Worm (Caenorhabditis elegans) whole organism, early embryonic: ENCODE measurements around the gene C45B2.3.

Experiments used
- B0310.2 ChIP-seq: sonication (generic microtip); optimal IDR thresholded peaks from 2 replicates; lab custom pipeline; 2016; ENCODE audit warnings: mild to moderate bottlenecking, missing genetic modification characterization, missing compliant biosample characterization
- aly-1 ChIP-seq: sonication (generic microtip); optimal IDR thresholded peaks from 2 replicates; lab custom pipeline; 2016; ENCODE audit warnings: missing genetic modification characterization, missing compliant biosample characterization
- ama-1 ChIP-seq: fragments of 150-350 bp; optimal IDR thresholded peaks from 2 replicates; lab custom pipeline; 2014
- ceh-13 ChIP-seq: fragments of 200-800 bp; sonication (Bioruptor generic); optimal IDR thresholded peaks from 2 replicates; lab custom pipeline; 2018; ENCODE audit warnings: mild to moderate bottlenecking, missing genetic modification characterization, missing compliant biosample characterization
- ceh-36 ChIP-seq: sonication (generic microtip); optimal IDR thresholded peaks from 2 replicates; lab custom pipeline; 2016; ENCODE audit warnings: missing genetic modification characterization, inconsistent platforms, missing compliant biosample characterization
- flt-1 ChIP-seq: fragments of 200-800 bp; sonication (Bioruptor generic); IDR thresholded peaks from 2 replicates; pipeline ENCODE4 v1.3.6; 2022; ENCODE audit warnings: missing genetic modification characterization, missing compliant biosample characterization
- hmg-4 ChIP-seq: fragments of 200-800 bp; sonication (Bioruptor generic); optimal IDR thresholded peaks from 2 replicates; lab custom pipeline; 2018; ENCODE audit warnings: mild to moderate bottlenecking, missing genetic modification characterization, missing compliant biosample characterization
- hnd-1 ChIP-seq: sonication (generic microtip); optimal IDR thresholded peaks from 2 replicates; lab custom pipeline; 2016; ENCODE audit warnings: missing genetic modification characterization, missing compliant biosample characterization
- pes-1 ChIP-seq: fragments of 200-800 bp; sonication (Bioruptor generic); IDR thresholded peaks from 2 replicates; pipeline ENCODE4 v1.3.6; 2022; ENCODE audit warnings: missing genetic modification reagents, missing genetic modification characterization, missing compliant biosample characterization
- scrt-1 ChIP-seq: fragments of 200-800 bp; sonication (Bioruptor generic); IDR thresholded peaks from 2 replicates; pipeline ENCODE4 v1.3.6; 2022; ENCODE audit warnings: missing genetic modification characterization, missing compliant biosample characterization
- sea-1 ChIP-seq: fragments of 200-800 bp; sonication (Bioruptor generic); conservative IDR thresholded peaks from 2 replicates; pipeline ENCODE4 v1.3.6; 2022; ENCODE audit warnings: missing genetic modification characterization, missing compliant biosample characterization
- tbx-37 ChIP-seq: fragments of 200-800 bp; sonication (Bioruptor generic); conservative IDR thresholded peaks from 2 replicates; pipeline ENCODE4 v1.3.6; 2022; ENCODE audit warnings: missing genetic modification reagents, missing genetic modification characterization, missing compliant biosample characterization
- tra-4 ChIP-seq: sonication (generic microtip); optimal IDR thresholded peaks from 2 replicates; lab custom pipeline; 2017; ENCODE audit warnings: missing genetic modification characterization, missing compliant biosample characterization

DNA sequence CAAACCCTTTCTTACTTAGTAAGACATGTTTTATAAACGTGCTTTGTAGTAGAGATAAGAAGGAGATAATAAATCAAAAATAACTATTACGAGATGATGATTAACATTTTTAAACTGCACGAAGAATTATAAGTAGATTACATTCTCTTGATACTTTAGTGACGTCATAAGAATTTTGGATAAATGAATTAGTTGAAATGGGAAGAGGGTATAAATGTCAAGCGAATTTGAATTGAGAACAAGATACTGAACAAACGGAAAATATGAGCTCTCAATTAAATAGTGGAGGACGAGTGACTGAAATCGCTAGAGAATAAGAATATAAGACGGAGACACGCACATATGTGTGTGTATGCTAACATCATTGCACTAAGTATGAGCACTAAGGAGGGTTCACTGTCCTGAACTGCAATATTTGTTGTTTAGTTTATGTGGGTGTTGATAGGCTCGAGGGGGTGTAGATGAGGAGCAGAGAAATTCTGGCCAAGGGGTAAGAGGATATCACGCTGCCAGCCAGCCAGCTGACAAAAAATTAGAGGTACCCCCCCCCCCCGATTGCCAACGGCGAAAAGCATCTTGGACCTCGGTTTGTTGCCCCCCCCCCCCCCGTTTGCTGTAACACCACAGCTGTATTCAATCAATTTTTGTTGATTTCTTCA is 42.2 kb upstream of the C45B2.3 start:
- TF ChIP-seq sea-1 (GFP tag; lab: Robert Waterston, UW) (no peak), aly-1 (tag; lab: Kevin White, UChicago) (no peak), hnd-1 (tag; lab: Kevin White, UChicago) (no peak), ama-1 (lab: Kevin White, UChicago) (no peak), tbx-37 (GFP tag; lab: Robert Waterston, UW) (no peak), flt-1 (GFP tag; lab: Robert Waterston, UW) (no peak), pes-1 (GFP tag; lab: Robert Waterston, UW) (no peak), hmg-4 (GFP tag; lab: Kevin White, UChicago) (peak; percentile 56), tra-4 (tag; lab: Kevin White, UChicago) (no peak), ceh-36 (tag; lab: Kevin White, UChicago) (no peak), ceh-13 (GFP tag; lab: Kevin White, UChicago) (no peak), B0310.2 (tag; lab: Kevin White, UChicago) (no peak), scrt-1 (GFP tag; lab: Robert Waterston, UW) (no peak)
